Fruit fly (Drosophila melanogaster) whole organism, prepupa: Measurements from ENCODE around the gene scramb2.

ENCODE experiments used
- Blimp-1 ChIP-seq: fragments of 200-800 bp; sonication (Bioruptor generic); optimal IDR thresholded peaks from 3 replicates; lab custom pipeline; 2017; ENCODE audit warnings: missing biosample characterization, missing genetic modification characterization, mild to moderate bottlenecking, moderate library complexity, missing genetic modification reagents
- CG10631 ChIP-seq: fragments of 200-800 bp; sonication (Bioruptor generic); optimal IDR thresholded peaks from 2 replicates; lab custom pipeline; 2016; ENCODE audit warnings: missing biosample characterization, missing genetic modification characterization
- CG11902 ChIP-seq: fragments of 200-800 bp; sonication (Bioruptor generic); optimal IDR thresholded peaks from 3 replicates; lab custom pipeline; 2016; ENCODE audit warnings: missing biosample characterization, missing genetic modification characterization
- CG15336 ChIP-seq: fragments of 200-800 bp; sonication (Bioruptor generic); IDR thresholded peaks from 2 replicates; pipeline ENCODE4 v1.3.6; 2022; ENCODE audit warnings: missing biosample characterization, missing genetic modification characterization
- CG16779 ChIP-seq: fragments of 200-800 bp; sonication (Bioruptor generic); optimal IDR thresholded peaks from 3 replicates; lab custom pipeline; 2017; ENCODE audit warnings: missing biosample characterization, mild to moderate bottlenecking, missing genetic modification characterization
- CG3032 ChIP-seq: fragments of 200-800 bp; optimal IDR thresholded peaks from 2 replicates; lab custom pipeline; 2019; ENCODE audit warnings: missing biosample characterization, mild to moderate bottlenecking, missing genetic modification characterization, moderate library complexity
- CG34406 ChIP-seq: fragments of 200-800 bp; sonication (Bioruptor generic); optimal IDR thresholded peaks from 3 replicates; lab custom pipeline; 2016; ENCODE audit warnings: missing biosample characterization, missing genetic modification characterization
- CG4318 ChIP-seq: fragments of 200-800 bp; sonication (Bioruptor generic); optimal IDR thresholded peaks from 3 replicates; lab custom pipeline; 2017; ENCODE audit warnings: missing biosample characterization, mild to moderate bottlenecking, missing genetic modification characterization
- CG6163 ChIP-seq: fragments of 200-800 bp; sonication (Bioruptor generic); IDR thresholded peaks from 3 replicates; pipeline ENCODE4 v1.3.6; 2022; ENCODE audit warnings: missing biosample characterization, missing genetic modification characterization
- CG6792 ChIP-seq: fragments of 200-800 bp; sonication (Bioruptor generic); optimal IDR thresholded peaks from 3 replicates; lab custom pipeline; 2016; ENCODE audit warnings: missing biosample characterization, missing genetic modification characterization
- CG6808 ChIP-seq: fragments of 200-800 bp; sonication (Bioruptor generic); optimal IDR thresholded peaks from 3 replicates; lab custom pipeline; 2017; ENCODE audit warnings: missing biosample characterization, missing genetic modification characterization, mild to moderate bottlenecking, moderate library complexity, missing genetic modification reagents
- CG6854 ChIP-seq: fragments of 200-800 bp; sonication (Bioruptor generic); optimal IDR thresholded peaks from 2 replicates; lab custom pipeline; 2017; ENCODE audit warnings: missing biosample characterization, mild to moderate bottlenecking, missing genetic modification characterization
- CG8119 ChIP-seq: fragments of 200-800 bp; sonication (Bioruptor generic); IDR thresholded peaks from 3 replicates; pipeline ENCODE4 v1.3.6; 2022; ENCODE audit warnings: missing biosample characterization, missing genetic modification characterization
- CG8632 ChIP-seq: fragments of 200-800 bp; sonication (Bioruptor generic); optimal IDR thresholded peaks from 3 replicates; lab custom pipeline; 2016; ENCODE audit warnings: missing biosample characterization, missing genetic modification characterization
- CG9139 ChIP-seq: fragments of 200-800 bp; sonication (Bioruptor generic); optimal IDR thresholded peaks from 3 replicates; lab custom pipeline; 2017; ENCODE audit warnings: missing biosample characterization, mild to moderate bottlenecking, missing genetic modification characterization
- Eip75B ChIP-seq: fragments of 200-800 bp; sonication (Bioruptor generic); optimal IDR thresholded peaks from 3 replicates; lab custom pipeline; 2016; ENCODE audit warnings: missing biosample characterization, missing genetic modification characterization
- Eip78C ChIP-seq: fragments of 200-800 bp; sonication (Bioruptor generic); peaks from one replicate; lab custom pipeline; 2016; ENCODE audit warnings: missing biosample characterization, missing genetic modification characterization
- Eip93F ChIP-seq: fragments of 200-800 bp; sonication (Bioruptor generic); optimal IDR thresholded peaks from 2 replicates; lab custom pipeline; 2016; ENCODE audit warnings: missing biosample characterization, mild to moderate bottlenecking, missing genetic modification characterization
- Ets21C ChIP-seq: fragments of 200-800 bp; sonication (Bioruptor generic); optimal IDR thresholded peaks from 3 replicates; lab custom pipeline; 2016; ENCODE audit warnings: missing biosample characterization, missing genetic modification characterization
- Hr38 ChIP-seq: sonication (Bioruptor generic); optimal IDR thresholded peaks from 2 replicates; lab custom pipeline; 2016; ENCODE audit warnings: missing biosample characterization, missing genetic modification characterization
- Hr39 ChIP-seq: fragments of 200-800 bp; sonication (Bioruptor generic); optimal IDR thresholded peaks from 2 replicates; lab custom pipeline; 2016; ENCODE audit warnings: missing biosample characterization, missing genetic modification characterization
- Hr4 ChIP-seq: fragments of 200-800 bp; sonication (Bioruptor generic); optimal IDR thresholded peaks from 3 replicates; lab custom pipeline; 2016; ENCODE audit warnings: missing biosample characterization, missing genetic modification characterization
- Lpt ChIP-seq: fragments of 200-800 bp; sonication (Bioruptor generic); optimal IDR thresholded peaks from 3 replicates; lab custom pipeline; 2016; ENCODE audit warnings: missing biosample characterization, missing genetic modification characterization
- OdsH ChIP-seq: fragments of 200-800 bp; sonication (Bioruptor generic); optimal IDR thresholded peaks from 3 replicates; lab custom pipeline; 2016; ENCODE audit warnings: missing biosample characterization, missing genetic modification characterization
- Smox ChIP-seq: fragments of 200-800 bp; sonication (Bioruptor generic); optimal IDR thresholded peaks from 3 replicates; lab custom pipeline; 2016; ENCODE audit warnings: missing biosample characterization, missing genetic modification characterization
- Sox102F ChIP-seq: fragments of 200-800 bp; sonication (Bioruptor generic); optimal IDR thresholded peaks from 2 replicates; lab custom pipeline; 2016; ENCODE audit warnings: missing biosample characterization, mild to moderate bottlenecking, missing genetic modification characterization
- Sox15 ChIP-seq: fragments of 200-800 bp; sonication (Bioruptor generic); optimal IDR thresholded peaks from 3 replicates; lab custom pipeline; 2016; ENCODE audit warnings: missing biosample characterization, missing genetic modification characterization
- achi ChIP-seq: fragments of 200-800 bp; sonication (Bioruptor generic); optimal IDR thresholded peaks from 3 replicates; lab custom pipeline; 2016; ENCODE audit warnings: missing biosample characterization, missing genetic modification characterization
- cyc ChIP-seq: fragments of 200-800 bp; sonication (Bioruptor generic); optimal IDR thresholded peaks from 3 replicates; lab custom pipeline; 2016; ENCODE audit warnings: missing biosample characterization, missing genetic modification characterization
- dsx ChIP-seq: fragments of 200-800 bp; optimal IDR thresholded peaks from 3 replicates; lab custom pipeline; 2019; ENCODE audit warnings: missing biosample characterization, mild to moderate bottlenecking, missing genetic modification characterization, moderate library complexity; ENCODE audit not compliant: poor library complexity, severe bottlenecking
- eg ChIP-seq: fragments of 200-800 bp; sonication (Bioruptor generic); IDR thresholded peaks from 3 replicates; pipeline ENCODE4 v1.3.6; 2022; ENCODE audit warnings: missing biosample characterization, missing genetic modification characterization
- esn ChIP-seq: fragments of 200-800 bp; sonication (Bioruptor generic); optimal IDR thresholded peaks from 2 replicates; lab custom pipeline; 2016; ENCODE audit warnings: missing biosample characterization, mild to moderate bottlenecking, missing genetic modification characterization, moderate library complexity
- fd85E ChIP-seq: fragments of 200-800 bp; sonication (Bioruptor generic); optimal IDR thresholded peaks from 3 replicates; lab custom pipeline; 2016; ENCODE audit warnings: missing biosample characterization, missing genetic modification characterization
- lz ChIP-seq: fragments of 200-800 bp; sonication (Bioruptor generic); optimal IDR thresholded peaks from 3 replicates; lab custom pipeline; 2016; ENCODE audit warnings: missing biosample characterization, missing genetic modification characterization
- net ChIP-seq: fragments of 200-800 bp; sonication (Bioruptor generic); optimal IDR thresholded peaks from 3 replicates; lab custom pipeline; 2016; ENCODE audit warnings: missing biosample characterization, missing genetic modification characterization
- salr ChIP-seq, 2 experiments: fragments of 200-800 bp; sonication (Bioruptor generic); optimal IDR thresholded peaks; 3 replicates each; lab custom pipeline; 2016 to 2018; ENCODE audit warnings: missing biosample characterization in 2 of 2, missing genetic modification characterization in 2 of 2, mild to moderate bottlenecking in 1 of 2
- spab ChIP-seq: fragments of 200-800 bp; sonication (Bioruptor generic); optimal IDR thresholded peaks from 2 replicates; lab custom pipeline; 2017; ENCODE audit warnings: missing biosample characterization, mild to moderate bottlenecking, missing genetic modification characterization, missing genetic modification reagents
- vri ChIP-seq: fragments of 200-800 bp; sonication (Bioruptor generic); optimal IDR thresholded peaks from 3 replicates; lab custom pipeline; 2016; ENCODE audit warnings: missing biosample characterization, mild to moderate bottlenecking, missing genetic modification characterization

Gene scramb2

dm6 chr3L:3096073-3096725 lies 49.6 kb upstream of the scramb2 start (continued):
- TF ChIP-seq esn (GFP tag; lab: Kevin White, UChicago) (peak; percentile 40), Smox (no peak), cyc (peak; percentile 15), spab (no peak), eg (peak; percentile 45; the same call in 1 of the 3 replicates), Hr39 (no peak), Sox102F (GFP tag; lab: Kevin White, UChicago) (no peak), CG34406 (GFP tag; lab: Kevin White, UChicago) (no peak), CG9139 (GFP tag; lab: Kevin White, UChicago) (no peak), fd85E (GFP tag; lab: Kevin White, UChicago) (no peak), salr (GFP tag; optimal IDR thresholded peaks at IDR 0.05; lab: Kevin White, UChicago) (no peak), vri (GFP tag; lab: Kevin White, UChicago) (no peak), CG10631 (GFP tag; lab: Kevin White, UChicago) (peak; percentile 22), dsx (GFP tag; lab: Kevin White, UChicago) (peak; percentile 32), Sox15 (no peak), Ets21C (GFP tag; lab: Kevin White, UChicago) (no peak)

dm6 chr3L:3095590-3095989 lies 49.0 kb upstream of the scramb2 start:
- TF ChIP-seq CG6808 (no peak), CG9139 (GFP tag; lab: Kevin White, UChicago) (no peak), dsx (GFP tag; lab: Kevin White, UChicago) (peak; percentile 33), achi (GFP tag; lab: Kevin White, UChicago) (no peak), CG34406 (GFP tag; lab: Kevin White, UChicago) (no peak), CG6163 (GFP tag; lab: Robert Waterston, UW) (peak; percentile 30; the same call in 2 of the 3 replicates), Eip93F (no peak), CG6792 (GFP tag; lab: Kevin White, UChicago) (no peak), eg (peak; percentile 4; the same call in 1 of the 3 replicates), net (GFP tag; lab: Kevin White, UChicago) (no peak), CG8119 (no peak), CG11902 (no peak), Eip78C (GFP tag; lab: Kevin White, UChicago) (peak; percentile 34)
- TF ChIP-seq, all 60 proteins: peak for 4

- TF ChIP-seq CG10631 (GFP tag; lab: Kevin White, UChicago) = peak; percentile 16
- TF ChIP-seq cyc = peak; percentile 43
- TF ChIP-seq dsx (GFP tag; lab: Kevin White, UChicago) = peak; percentile 50
- no peak for TF ChIP-seq CG34406 (GFP tag; lab: Kevin White, UChicago)
- 0 out of 2 replicates have a peak, but pooled peaks have one; percentile 25 for TF ChIP-seq CG15336 (GFP tag; lab: Robert Waterston, UW)
- TF ChIP-seq CG16779 (tag; lab: Kevin White, UChicago) = no peak
- TF ChIP-seq CG6808 = no peak
- no peak for TF ChIP-seq Lpt (GFP tag; lab: Kevin White, UChicago)
- TF ChIP-seq CG6792 (GFP tag; lab: Kevin White, UChicago) = peak; percentile 17
- peak; percentile 79 for TF ChIP-seq Eip78C (GFP tag; lab: Kevin White, UChicago)
- TF ChIP-seq CG3032 (tag; lab: Kevin White, UChicago) = peak; percentile 7
- TF ChIP-seq CG4318 (GFP tag; lab: Kevin White, UChicago) = no peak
- peak; percentile 48; the same call in 1 of the 3 replicates for TF ChIP-seq CG6163 (GFP tag; lab: Robert Waterston, UW)
- TF ChIP-seq Hr38 (GFP tag; lab: Kevin White, UChicago) = no peak
- no peak for TF ChIP-seq Hr4 (GFP tag; lab: Kevin White, UChicago)
- TF ChIP-seq eg = peak; percentile 50; the same call in 1 of the 3 replicates
- no peak for TF ChIP-seq Blimp-1 (GFP tag; lab: Kevin White, UChicago)
- no peak for TF ChIP-seq CG8632 (GFP tag; lab: Kevin White, UChicago)
- no peak for TF ChIP-seq OdsH (GFP tag; lab: Kevin White, UChicago)
- TF ChIP-seq vri (GFP tag; lab: Kevin White, UChicago) = peak; percentile 25
- TF ChIP-seq CG11902 = no peak
- no peak for TF ChIP-seq Eip75B (GFP tag; lab: Kevin White, UChicago)
- peak; percentile 38 for TF ChIP-seq Eip93F
- peak; percentile 56 for TF ChIP-seq lz (GFP tag; lab: Kevin White, UChicago)
- peak; percentile 5 for TF ChIP-seq CG6854 (GFP tag; lab: Kevin White, UChicago)
- TF ChIP-seq esn (GFP tag; lab: Kevin White, UChicago) = peak; percentile 63
These were observed 44.2 kb upstream of the scramb2 start for dm6 chr3L:3090581-3091345.
